Worm (Caenorhabditis elegans) whole organism, L3 larva: ENCODE measurements around the gene C50E10.1.

ENCODE experiments used
- R02D3.7 ChIP-seq: fragments of 150-350 bp; optimal IDR thresholded peaks from 2 replicates; lab custom pipeline; 2014; ENCODE audit warnings: missing biosample characterization, missing genetic modification characterization
- ZK546.5 ChIP-seq: sonication (generic microtip); optimal IDR thresholded peaks from 2 replicates; lab custom pipeline; 2017; ENCODE audit warnings: missing biosample characterization, missing genetic modification characterization
- aly-2 ChIP-seq: fragments of 150-350 bp; optimal IDR thresholded peaks from 2 replicates; lab custom pipeline; 2014; ENCODE audit warnings: missing biosample characterization, missing genetic modification characterization
- ama-1 ChIP-seq: fragments of 150-350 bp; optimal IDR thresholded peaks from 2 replicates; lab custom pipeline; 2018
- ceh-28 ChIP-seq: fragments of 150-350 bp; optimal IDR thresholded peaks from 2 replicates; lab custom pipeline; 2014; ENCODE audit warnings: missing biosample characterization, missing genetic modification reagents, missing genetic modification characterization
- ceh-9 ChIP-seq: sonication (generic microtip); optimal IDR thresholded peaks from 2 replicates; lab custom pipeline; 2018; ENCODE audit warnings: missing biosample characterization, missing genetic modification characterization
- daf-12 ChIP-seq: fragments of 150-350 bp; optimal IDR thresholded peaks from 2 replicates; lab custom pipeline; 2014; ENCODE audit warnings: missing biosample characterization, missing genetic modification reagents, missing genetic modification characterization
- egl-27 ChIP-seq: sonication (generic microtip); optimal IDR thresholded peaks from 4 replicates; lab custom pipeline; 2017; ENCODE audit warnings: missing biosample characterization, missing genetic modification reagents, missing genetic modification characterization
- egl-5 ChIP-seq: fragments of 150-350 bp; optimal IDR thresholded peaks from 2 replicates; lab custom pipeline; 2017; ENCODE audit warnings: missing biosample characterization, missing genetic modification reagents, missing genetic modification characterization, inconsistent platforms
- elt-1 ChIP-seq: fragments of 150-350 bp; optimal IDR thresholded peaks from 2 replicates; lab custom pipeline; 2014; ENCODE audit warnings: missing biosample characterization, missing genetic modification characterization
- elt-2 ChIP-seq: sonication (generic microtip); optimal IDR thresholded peaks from 2 replicates; lab custom pipeline; 2016; ENCODE audit warnings: missing genetic modification reagents, mild to moderate bottlenecking, missing genetic modification characterization, missing compliant biosample characterization
- elt-3 ChIP-seq, 3 experiments: fragments of 150-350 bp in 1 of 3; sonication (generic microtip) in 2 of 3; optimal IDR thresholded peaks; 2 replicates in 2 of 3; 4 replicates in 1 of 3; lab custom pipeline; 2014 to 2017; ENCODE audit warnings: missing biosample characterization in 3 of 3, missing genetic modification characterization in 3 of 3
- eor-1 ChIP-seq, 2 experiments: fragments of 150-350 bp; optimal IDR thresholded peaks; 2 replicates each; lab custom pipeline; 2014 to 2018; ENCODE audit warnings: missing biosample characterization in 2 of 2, missing genetic modification characterization in 2 of 2
- fos-1 ChIP-seq: fragments of 150-350 bp; optimal IDR thresholded peaks from 2 replicates; lab custom pipeline; 2014; ENCODE audit warnings: missing biosample characterization, missing genetic modification characterization
- hmg-11 ChIP-seq: sonication (generic microtip); optimal IDR thresholded peaks from 2 replicates; lab custom pipeline; 2016; ENCODE audit warnings: missing genetic modification characterization, missing compliant biosample characterization
- jun-1 ChIP-seq: fragments of 150-350 bp; optimal IDR thresholded peaks from 2 replicates; lab custom pipeline; 2014; ENCODE audit warnings: missing biosample characterization, missing genetic modification reagents, missing genetic modification characterization
- lin-39 ChIP-seq: fragments of 150-350 bp; optimal IDR thresholded peaks from 2 replicates; lab custom pipeline; 2018; ENCODE audit warnings: missing biosample characterization, missing genetic modification reagents, missing genetic modification characterization
- lsy-12 ChIP-seq: sonication (generic microtip); optimal IDR thresholded peaks from 2 replicates; lab custom pipeline; 2016; ENCODE audit warnings: mild to moderate bottlenecking, missing genetic modification characterization, missing compliant biosample characterization
- mdl-1 ChIP-seq: fragments of 150-350 bp; optimal IDR thresholded peaks from 2 replicates; lab custom pipeline; 2014; ENCODE audit warnings: missing biosample characterization, missing genetic modification characterization
- mml-1 ChIP-seq: fragments of 150-350 bp; sonication (generic microtip); optimal IDR thresholded peaks from 3 replicates; lab custom pipeline; 2014; ENCODE audit warnings: missing biosample characterization, missing genetic modification characterization
- nfya-1 ChIP-seq: sonication (generic microtip); optimal IDR thresholded peaks from 2 replicates; lab custom pipeline; 2017; ENCODE audit warnings: missing genetic modification characterization, mild to moderate bottlenecking, missing compliant biosample characterization, antibody characterized with exemption, moderate library complexity; ENCODE audit not compliant: insufficient read depth
- nhr-11 ChIP-seq: fragments of 150-350 bp; optimal IDR thresholded peaks from 2 replicates; lab custom pipeline; 2014; ENCODE audit warnings: missing biosample characterization, missing genetic modification characterization
- nhr-12 ChIP-seq: fragments of 150-350 bp; optimal IDR thresholded peaks from 2 replicates; lab custom pipeline; 2014; ENCODE audit warnings: missing biosample characterization, missing genetic modification characterization
- nhr-23 ChIP-seq: fragments of 150-350 bp; optimal IDR thresholded peaks from 2 replicates; lab custom pipeline; 2014; ENCODE audit warnings: missing biosample characterization, missing genetic modification reagents, missing genetic modification characterization
- nhr-237 ChIP-seq: fragments of 150-350 bp; optimal IDR thresholded peaks from 2 replicates; lab custom pipeline; 2014; ENCODE audit warnings: missing biosample characterization, missing genetic modification characterization
- nhr-25 ChIP-seq: sonication (generic microtip); optimal IDR thresholded peaks from 2 replicates; lab custom pipeline; 2017; ENCODE audit warnings: missing biosample characterization, missing genetic modification characterization
- nhr-76 ChIP-seq: fragments of 150-350 bp; sonication (generic microtip); optimal IDR thresholded peaks from 5 replicates; lab custom pipeline; 2014; ENCODE audit warnings: missing biosample characterization, missing genetic modification characterization
- nhr-77 ChIP-seq: fragments of 150-350 bp; optimal IDR thresholded peaks from 2 replicates; lab custom pipeline; 2014; ENCODE audit warnings: missing biosample characterization, missing genetic modification characterization
- pha-4 ChIP-seq: fragments of 150-350 bp; optimal IDR thresholded peaks from 2 replicates; lab custom pipeline; 2014; ENCODE audit warnings: missing biosample characterization, missing genetic modification reagents, missing genetic modification characterization
- skn-1 ChIP-seq: fragments of 150-350 bp; optimal IDR thresholded peaks from 2 replicates; lab custom pipeline; 2014; ENCODE audit warnings: missing biosample characterization, missing genetic modification characterization
- tbx-2 ChIP-seq: sonication (generic microtip); optimal IDR thresholded peaks from 2 replicates; lab custom pipeline; 2016; ENCODE audit warnings: mild to moderate bottlenecking, missing genetic modification characterization, missing compliant biosample characterization
- unc-39 ChIP-seq: sonication (generic microtip); optimal IDR thresholded peaks from 4 replicates; lab custom pipeline; 2017; ENCODE audit warnings: missing biosample characterization, missing genetic modification characterization
- unc-62 ChIP-seq: fragments of 150-350 bp; sonication (generic microtip); optimal IDR thresholded peaks from 4 replicates; lab custom pipeline; 2014; ENCODE audit warnings: missing biosample characterization, missing genetic modification reagents, missing genetic modification characterization
- zag-1 ChIP-seq: fragments of 150-350 bp; optimal IDR thresholded peaks from 2 replicates; lab custom pipeline; 2014; ENCODE audit warnings: missing biosample characterization, missing genetic modification characterization
- ztf-11 ChIP-seq: fragments of 150-350 bp; optimal IDR thresholded peaks from 2 replicates; lab custom pipeline; 2014; ENCODE audit warnings: missing biosample characterization, missing genetic modification characterization

Gene C50E10.1

ce11 chrII:12261147-12261821 is 41.0 kb downstream of the C50E10.1 start:
- TF ChIP-seq ceh-9 (tag; lab: Kevin White, UChicago), result no peak
- TF ChIP-seq jun-1 (tag; lab: Kevin White, UChicago), result no peak
- no peak for TF ChIP-seq R02D3.7 (tag; lab: Kevin White, UChicago)
- TF ChIP-seq ama-1, result peak; percentile 16
- TF ChIP-seq zag-1 (tag; lab: Kevin White, UChicago), result no peak
- TF ChIP-seq nhr-77 (tag; lab: Kevin White, UChicago), result no peak
- TF ChIP-seq nhr-76 (tag; lab: Kevin White, UChicago), result no peak
- no peak for TF ChIP-seq nfya-1 (tag; lab: Kevin White, UChicago)
- TF ChIP-seq elt-2 (tag; lab: Kevin White, UChicago), result peak; percentile 2
- TF ChIP-seq egl-27 (tag; lab: Kevin White, UChicago), result no peak
- no peak for TF ChIP-seq ztf-11 (tag; lab: Kevin White, UChicago)
- TF ChIP-seq eor-1 (tag; optimal IDR thresholded peaks at IDR 0.05; lab: Kevin White, UChicago), result no peak
- no peak for TF ChIP-seq lin-39 (tag; lab: Kevin White, UChicago)
- no peak for TF ChIP-seq unc-39
- peak; percentile 11 for TF ChIP-seq pha-4 (tag; lab: Kevin White, UChicago)
- TF ChIP-seq ZK546.5 (tag; lab: Kevin White, UChicago), result no peak
- no peak for TF ChIP-seq tbx-2
- peak; percentile 14 for TF ChIP-seq nhr-25 (tag; lab: Kevin White, UChicago)
- TF ChIP-seq egl-5 (tag; lab: Kevin White, UChicago), result no peak
- TF ChIP-seq nhr-12, result no peak
- TF ChIP-seq nhr-11, result no peak
- TF ChIP-seq daf-12 (tag; lab: Kevin White, UChicago), result no peak
- TF ChIP-seq mml-1, result no peak
- TF ChIP-seq ceh-28 (tag; lab: Kevin White, UChicago), result no peak
- TF ChIP-seq elt-1 (tag; lab: Kevin White, UChicago), result no peak
- TF ChIP-seq fos-1, result no peak

ce11 chrII:12260538-12260937 is 41.7 kb downstream of the C50E10.1 start:
- TF ChIP-seq elt-1 (tag; lab: Kevin White, UChicago) (no peak), eor-1 (tag; optimal IDR thresholded peaks at IDR 0.05; lab: Kevin White, UChicago) (no peak), egl-27 (tag; lab: Kevin White, UChicago) (no peak), ztf-11 (tag; lab: Kevin White, UChicago) (no peak), aly-2 (tag; lab: Kevin White, UChicago) (no peak), hmg-11 (tag; lab: Kevin White, UChicago) (no peak), nhr-12 (no peak), R02D3.7 (tag; lab: Kevin White, UChicago) (no peak), unc-62 (GFP tag; lab: Kevin White, UChicago) (no peak), skn-1 (tag; lab: Kevin White, UChicago) (no peak), unc-39 (no peak), lsy-12 (tag; lab: Kevin White, UChicago) (no peak), elt-3 (tag; optimal IDR thresholded peaks at IDR 0.05; lab: Kevin White, UChicago) (no peak), nhr-11 (no peak), nhr-25 (tag; lab: Kevin White, UChicago) (no peak), nhr-23 (tag; lab: Kevin White, UChicago) (no peak), zag-1 (tag; lab: Kevin White, UChicago) (no peak), lin-39 (tag; lab: Kevin White, UChicago) (no peak)

- no peak for TF ChIP-seq ztf-11 (tag; lab: Kevin White, UChicago)
- peak; percentile 89 for TF ChIP-seq ceh-28 (tag; lab: Kevin White, UChicago)
These were observed 45.2 kb downstream of the C50E10.1 start for ce11 chrII:12257095-12257494.

- no peak for TF ChIP-seq jun-1 (tag; lab: Kevin White, UChicago)
- no peak for TF ChIP-seq nhr-76 (tag; lab: Kevin White, UChicago)
- TF ChIP-seq nhr-237 (tag; lab: Kevin White, UChicago), result no peak
- no peak for TF ChIP-seq egl-27 (tag; lab: Kevin White, UChicago)
- TF ChIP-seq mdl-1 (tag; lab: Kevin White, UChicago), result no peak
- no peak for TF ChIP-seq ama-1
- TF ChIP-seq, all 47 proteins: peak for 0
These were observed 45.7 kb downstream of the C50E10.1 start, which contains the start of gene parn-2 for ce11 chrII:12256528-12256927. Gene parn-2, minus strand, starts transcription at chrII:12256628.
